Worm (Caenorhabditis elegans) whole organism, L1 larva: ENCODE measurements around the gene Y38A10A.7.

ENCODE experiments used
- Y116A8C.19 ChIP-seq: sonication (generic microtip); optimal IDR thresholded peaks from 2 replicates; lab custom pipeline; 2016; ENCODE audit warnings: missing compliant biosample characterization, missing genetic modification characterization, borderline replicate concordance
- alr-1 ChIP-seq: fragments of 200-800 bp; sonication (Bioruptor generic); optimal IDR thresholded peaks from 2 replicates; lab custom pipeline; 2018; ENCODE audit warnings: borderline replicate concordance, mild to moderate bottlenecking, missing genetic modification characterization, missing compliant biosample characterization
- aly-2 ChIP-seq: fragments of 150-350 bp; optimal IDR thresholded peaks from 2 replicates; lab custom pipeline; 2014; ENCODE audit warnings: missing biosample characterization, missing genetic modification characterization
- ama-1 ChIP-seq: fragments of 150-350 bp; optimal IDR thresholded peaks from 2 replicates; lab custom pipeline; 2014
- blmp-1 ChIP-seq: fragments of 150-350 bp; optimal IDR thresholded peaks from 2 replicates; lab custom pipeline; 2014; ENCODE audit warnings: missing biosample characterization, missing genetic modification characterization
- ceh-63 ChIP-seq: fragments of 200-800 bp; sonication (Bioruptor generic); optimal IDR thresholded peaks from 2 replicates; lab custom pipeline; 2018; ENCODE audit warnings: mild to moderate bottlenecking, missing genetic modification characterization, missing compliant biosample characterization
- ceh-88 ChIP-seq: fragments of 200-800 bp; sonication (Bioruptor generic); IDR thresholded peaks from 2 replicates; pipeline ENCODE4 v1.3.6; 2022; ENCODE audit warnings: missing genetic modification characterization, missing compliant biosample characterization
- dpl-1 ChIP-seq, 3 experiments: fragments of 150-350 bp in 2 of 3; sonication (generic microtip) in 1 of 3; optimal IDR thresholded peaks; 2 replicates each; lab custom pipeline; 2014 to 2017; ENCODE audit warnings: missing biosample characterization in 3 of 3, missing genetic modification characterization in 3 of 3, missing genetic modification reagents in 3 of 3
- efl-1 ChIP-seq, 4 experiments: fragments of 150-350 bp; optimal IDR thresholded peaks in 3 of 4; peaks in 1 of 4; 1 replicate in 1 of 4; 2 replicates in 3 of 4; lab custom pipeline; 2014; ENCODE audit warnings: missing biosample characterization in 2 of 4, missing genetic modification characterization in 2 of 4, missing genetic modification reagents in 2 of 4
- elt-3 ChIP-seq, 6 experiments: fragments of 150-350 bp in 1 of 6; sonication (generic microtip); optimal IDR thresholded peaks; 2 replicates each; lab custom pipeline; 2017 to 2018; ENCODE audit warnings: missing biosample characterization in 6 of 6, missing genetic modification characterization in 6 of 6, inconsistent platforms in 1 of 6
- ets-5 ChIP-seq: fragments of 200-800 bp; sonication (Bioruptor generic); IDR thresholded peaks from 2 replicates; pipeline ENCODE4 v1.3.6; 2022; ENCODE audit warnings: missing genetic modification characterization, missing compliant biosample characterization
- fkh-4 ChIP-seq: sonication (generic microtip); optimal IDR thresholded peaks from 2 replicates; lab custom pipeline; 2016; ENCODE audit warnings: missing compliant biosample characterization, missing genetic modification characterization, borderline replicate concordance
- fos-1 ChIP-seq: fragments of 150-350 bp; optimal IDR thresholded peaks from 2 replicates; lab custom pipeline; 2014; ENCODE audit warnings: missing biosample characterization, missing genetic modification characterization
- grh-1 ChIP-seq: fragments of 200-800 bp; sonication (Bioruptor generic); IDR thresholded peaks from 2 replicates; pipeline ENCODE4 v1.3.6; 2022; ENCODE audit warnings: missing genetic modification reagents, missing genetic modification characterization, missing compliant biosample characterization
- hlh-17 ChIP-seq: fragments of 200-800 bp; sonication (Bioruptor generic); optimal IDR thresholded peaks from 2 replicates; lab custom pipeline; 2018; ENCODE audit warnings: missing genetic modification characterization, mild to moderate bottlenecking, missing compliant biosample characterization, moderate library complexity, borderline replicate concordance
- hlh-4 ChIP-seq: sonication (generic microtip); optimal IDR thresholded peaks from 2 replicates; lab custom pipeline; 2016; ENCODE audit warnings: mild to moderate bottlenecking, missing genetic modification characterization, missing compliant biosample characterization
- hpl-2 ChIP-seq: fragments of 150-350 bp; optimal IDR thresholded peaks from 2 replicates; lab custom pipeline; 2014; ENCODE audit warnings: missing biosample characterization, missing genetic modification reagents, missing genetic modification characterization
- isw-1 ChIP-seq: fragments of 200-800 bp; sonication (Bioruptor generic); IDR thresholded peaks from 2 replicates; pipeline ENCODE4 v1.3.6; 2022; ENCODE audit warnings: missing genetic modification characterization, missing compliant biosample characterization
- lin-14 ChIP-seq: fragments of 200-800 bp; sonication (Bioruptor generic); optimal IDR thresholded peaks from 2 replicates; lab custom pipeline; 2018; ENCODE audit warnings: mild to moderate bottlenecking, missing genetic modification characterization, moderate library complexity, missing compliant biosample characterization
- lin-15B ChIP-seq: fragments of 150-350 bp; sonication (generic microtip); optimal IDR thresholded peaks from 3 replicates; lab custom pipeline; 2014; ENCODE audit warnings: missing biosample characterization, missing genetic modification characterization
- lin-35 ChIP-seq, 2 experiments: fragments of 150-350 bp; optimal IDR thresholded peaks; 2 replicates each; lab custom pipeline; 2014; ENCODE audit warnings: missing biosample characterization in 2 of 2, missing genetic modification characterization in 2 of 2, missing genetic modification reagents in 2 of 2
- lir-3 ChIP-seq: sonication (generic microtip); optimal IDR thresholded peaks from 2 replicates; lab custom pipeline; 2016; ENCODE audit warnings: mild to moderate bottlenecking, missing genetic modification characterization, moderate library complexity, missing compliant biosample characterization; ENCODE audit not compliant: poor library complexity
- mef-2 ChIP-seq: fragments of 150-350 bp; optimal IDR thresholded peaks from 2 replicates; lab custom pipeline; 2014; ENCODE audit warnings: missing biosample characterization, missing genetic modification characterization
- nhr-20 ChIP-seq: sonication (generic microtip); optimal IDR thresholded peaks from 2 replicates; lab custom pipeline; 2016; ENCODE audit warnings: mild to moderate bottlenecking, missing genetic modification characterization, missing compliant biosample characterization
- nhr-237 ChIP-seq: fragments of 150-350 bp; optimal IDR thresholded peaks from 2 replicates; lab custom pipeline; 2014; ENCODE audit warnings: missing biosample characterization, missing genetic modification characterization
- nhr-71 ChIP-seq: sonication (generic microtip); optimal IDR thresholded peaks from 2 replicates; lab custom pipeline; 2016; ENCODE audit warnings: mild to moderate bottlenecking, missing genetic modification characterization, moderate library complexity, missing compliant biosample characterization
- snu-23 ChIP-seq: sonication (generic microtip); optimal IDR thresholded peaks from 2 replicates; lab custom pipeline; 2016; ENCODE audit warnings: missing genetic modification characterization, missing compliant biosample characterization
- sox-4 ChIP-seq: sonication (generic microtip); optimal IDR thresholded peaks from 2 replicates; lab custom pipeline; 2016; ENCODE audit warnings: missing genetic modification characterization, missing compliant biosample characterization
- swsn-7 ChIP-seq: sonication (generic microtip); optimal IDR thresholded peaks from 2 replicates; lab custom pipeline; 2016; ENCODE audit warnings: missing genetic modification characterization, missing compliant biosample characterization
- tbx-2 ChIP-seq: sonication (generic microtip); optimal IDR thresholded peaks from 2 replicates; lab custom pipeline; 2016; ENCODE audit warnings: missing genetic modification characterization, missing compliant biosample characterization
- unc-130 ChIP-seq: fragments of 150-350 bp; optimal IDR thresholded peaks from 2 replicates; lab custom pipeline; 2017; ENCODE audit warnings: missing biosample characterization, missing genetic modification characterization, inconsistent platforms
- unc-30 ChIP-seq: sonication (generic microtip); optimal IDR thresholded peaks from 2 replicates; lab custom pipeline; 2017; ENCODE audit warnings: missing biosample characterization, missing genetic modification characterization
- unc-98 ChIP-seq: fragments of 200-800 bp; sonication (Bioruptor generic); IDR thresholded peaks from 2 replicates; pipeline ENCODE4 v1.3.6; 2022; ENCODE audit warnings: missing genetic modification characterization, missing compliant biosample characterization
- vab-15 ChIP-seq: sonication (generic microtip); optimal IDR thresholded peaks from 2 replicates; lab custom pipeline; 2017; ENCODE audit warnings: missing genotype, mild to moderate bottlenecking, missing genetic modification characterization, missing compliant biosample characterization
- zag-1 ChIP-seq: fragments of 150-350 bp; optimal IDR thresholded peaks from 2 replicates; lab custom pipeline; 2014; ENCODE audit warnings: missing biosample characterization, missing genetic modification characterization
- ztf-11 ChIP-seq, 2 experiments: sonication (generic microtip); optimal IDR thresholded peaks; 2 replicates each; lab custom pipeline; 2016 to 2017; ENCODE audit warnings: missing genetic modification characterization in 2 of 2, missing biosample characterization in 1 of 2, missing compliant biosample characterization in 1 of 2
- ztf-4 ChIP-seq: fragments of 150-350 bp; optimal IDR thresholded peaks from 2 replicates; lab custom pipeline; 2014; ENCODE audit warnings: missing biosample characterization, missing genetic modification characterization

Gene Y38A10A.7

DNA sequence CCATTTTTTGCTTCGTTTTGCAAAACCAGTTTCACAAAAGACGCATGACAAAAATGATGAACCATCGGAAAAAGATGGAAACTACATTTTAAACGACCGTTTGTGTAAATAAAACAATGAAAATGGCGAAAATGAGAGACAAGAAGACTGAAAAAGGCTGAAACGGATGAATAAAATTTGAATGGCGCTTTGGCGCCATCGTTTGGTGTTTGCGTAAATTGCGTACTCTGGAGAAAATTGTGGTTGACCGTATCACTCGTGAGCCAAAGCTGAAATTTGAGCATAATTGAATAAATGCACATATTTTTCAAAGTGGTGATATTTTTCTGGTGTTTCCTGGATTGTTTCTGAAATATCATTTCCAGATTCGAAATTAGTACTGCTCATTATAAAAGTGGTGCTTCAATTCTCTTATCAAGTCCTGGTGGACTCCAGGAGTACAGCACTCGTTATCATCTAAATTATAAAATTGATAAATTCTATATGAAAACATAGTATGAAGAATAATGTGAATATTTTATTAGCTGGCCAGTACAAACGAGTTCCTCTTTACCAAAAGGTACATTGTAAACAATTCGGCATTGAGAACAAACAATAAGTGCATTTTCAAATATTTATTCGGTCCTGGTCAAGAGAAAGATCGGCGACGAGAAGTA lies 5.4 kb downstream of the Y38A10A.7 start (continued):
- no peak for TF ChIP-seq grh-1 (GFP tag; lab: Robert Waterston, UW)
- no peak for TF ChIP-seq hlh-4 (tag; lab: Kevin White, UChicago)
- TF ChIP-seq lin-14 (GFP tag; lab: Kevin White, UChicago) = no peak
- TF ChIP-seq hpl-2 (GFP tag; lab: Kevin White, UChicago) = no peak
- TF ChIP-seq elt-3 (tag; optimal IDR thresholded peaks at IDR 0.05; lab: Kevin White, UChicago) = peak in 1 of 6 experiments; percentile 4
- TF ChIP-seq ama-1 (lab: Kevin White, UChicago) = no peak
- peak; percentile 18 to 33 for TF ChIP-seq lin-35 (GFP tag; optimal IDR thresholded peaks at IDR 0.05; lab: Kevin White, UChicago)
- TF ChIP-seq swsn-7 = no peak
- no peak for TF ChIP-seq unc-130 (tag; lab: Kevin White, UChicago)
- TF ChIP-seq fos-1 = no peak
- TF ChIP-seq efl-1 (optimal IDR thresholded peaks at IDR 0.05; lab: Kevin White, UChicago) = peak; percentile 8 to 25
- peak; percentile 54 to 80 for TF ChIP-seq efl-1 (GFP tag; optimal IDR thresholded peaks at IDR 0.05 in 1 of 2; lab: Kevin White, UChicago)
- no peak for TF ChIP-seq zag-1
- no peak for TF ChIP-seq unc-30 (tag; lab: Kevin White, UChicago)
- no peak for TF ChIP-seq lir-3
- TF ChIP-seq snu-23 (GFP tag; lab: Kevin White, UChicago) = no peak
- TF ChIP-seq nhr-71 (tag; lab: Kevin White, UChicago) = no peak
- TF ChIP-seq ztf-4 = no peak
- no peak for TF ChIP-seq aly-2 (tag; lab: Kevin White, UChicago)
- TF ChIP-seq unc-98 (GFP tag; lab: Robert Waterston, UW) = no peak

DNA sequence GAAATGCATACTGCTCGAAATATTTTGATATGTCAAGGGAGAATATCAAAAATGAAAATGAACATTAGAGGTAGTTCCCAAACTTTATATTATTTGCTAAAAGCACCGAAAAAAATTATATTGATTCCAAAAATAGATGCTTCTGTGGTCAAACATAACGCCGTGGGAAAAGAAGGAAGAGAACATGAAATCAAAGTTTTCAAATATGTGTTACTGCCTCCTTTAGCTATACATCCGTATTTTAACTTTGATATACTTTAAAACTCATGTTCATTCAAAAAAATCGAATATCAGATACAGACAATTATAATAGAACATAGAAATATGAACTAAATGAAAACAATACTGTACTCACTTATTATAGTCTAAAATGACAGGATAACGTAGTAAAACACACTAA lies 7.4 kb downstream of the Y38A10A.7 start, which contains the start of gene Y38A10A.11:
TSS of gene Y38A10A.11 (minus strand) at position 101 of the 400 bp plus-strand sequence.
- TF ChIP-seq dpl-1 (GFP tag; optimal IDR thresholded peaks at IDR 0.05; lab: Kevin White, UChicago) (no peak), fkh-4 (tag; lab: Kevin White, UChicago) (no peak), tbx-2 (no peak), alr-1 (tag; lab: Kevin White, UChicago) (no peak), mef-2 (tag; lab: Kevin White, UChicago) (no peak), ceh-88 (no peak), hlh-17 (GFP tag; lab: Kevin White, UChicago) (no peak), ztf-11 (tag; optimal IDR thresholded peaks at IDR 0.05; lab: Kevin White, UChicago) (no peak), nhr-237 (tag; lab: Kevin White, UChicago) (no peak), ets-5 (GFP tag; lab: Robert Waterston, UW) (no peak), snu-23 (GFP tag; lab: Kevin White, UChicago) (no peak), vab-15 (tag; lab: Kevin White, UChicago) (no peak), ceh-63 (GFP tag; lab: Kevin White, UChicago) (no peak), elt-3 (tag; optimal IDR thresholded peaks at IDR 0.05; lab: Kevin White, UChicago) (no peak), nhr-20 (no peak), isw-1 (GFP tag; lab: Robert Waterston, UW) (no peak)

DNA sequence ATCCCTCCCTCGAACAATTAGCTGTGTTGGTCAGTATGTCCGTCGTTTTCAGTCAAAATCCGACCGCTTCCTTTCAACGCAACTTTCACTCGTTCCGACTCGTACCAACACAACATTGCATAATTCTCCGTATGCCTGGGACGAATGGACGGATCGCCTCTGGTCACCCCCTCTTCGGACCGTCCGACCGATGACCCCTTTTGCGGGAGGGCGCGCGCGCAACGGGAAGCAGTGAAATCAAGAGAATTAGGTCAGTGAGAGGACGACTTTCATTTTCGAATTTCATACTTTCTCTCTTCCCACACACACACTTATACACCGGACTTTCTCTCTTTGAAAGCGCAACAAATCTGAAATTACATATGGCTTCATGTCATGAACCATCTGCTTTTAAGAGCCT lies 9.4 kb downstream of the Y38A10A.7 start, which contains the start of gene atf-8:
TSS of gene atf-8 (plus strand) at position 234 of the 400 bp plus-strand sequence.
- TF ChIP-seq lin-15B (tag; lab: Kevin White, UChicago) (no peak), sox-4 (tag; lab: Kevin White, UChicago) (no peak), alr-1 (tag; lab: Kevin White, UChicago) (no peak), dpl-1 (GFP tag; optimal IDR thresholded peaks at IDR 0.05; lab: Kevin White, UChicago) (no peak), ztf-11 (tag; optimal IDR thresholded peaks at IDR 0.05; lab: Kevin White, UChicago) (no peak), blmp-1 (tag; lab: Kevin White, UChicago) (peak; percentile 100), Y116A8C.19 (tag; lab: Kevin White, UChicago) (no peak)
- TF ChIP-seq, all 84 proteins: peak for 1
